Fruit fly (Drosophila melanogaster) whole organism, embryonic: Measurements from ENCODE around the gene ClC-c.

Source experiments
- B-H2 ChIP-seq: fragments of 200-800 bp; sonication (Bioruptor generic); optimal IDR thresholded peaks from 2 replicates; lab custom pipeline; 2018; ENCODE audit warnings: missing biosample characterization, mild to moderate bottlenecking, missing genetic modification characterization
- CG10979 ChIP-seq: fragments of 200-800 bp; sonication (Bioruptor generic); optimal IDR thresholded peaks from 2 replicates; lab custom pipeline; 2018; ENCODE audit warnings: missing biosample characterization, mild to moderate bottlenecking, missing genetic modification characterization, moderate library complexity
- CG11456 ChIP-seq: fragments of 200-800 bp; sonication (Bioruptor generic); IDR thresholded peaks from 3 replicates; pipeline ENCODE4 v1.3.6; 2022; ENCODE audit warnings: missing biosample characterization, missing genetic modification characterization
- CG12659 ChIP-seq: fragments of 200-800 bp; sonication (Bioruptor generic); optimal IDR thresholded peaks from 3 replicates; lab custom pipeline; 2017; ENCODE audit warnings: mild to moderate bottlenecking, missing biosample characterization, missing genetic modification reagents, missing genetic modification characterization
- CG13287 ChIP-seq: fragments of 200-800 bp; sonication (Bioruptor generic); IDR thresholded peaks from 2 replicates; pipeline ENCODE4 v1.3.6; 2022; ENCODE audit warnings: missing biosample characterization, missing genetic modification characterization; ENCODE audit not compliant: partially characterized antibody
- CG14014 ChIP-seq: fragments of 200-800 bp; sonication (Bioruptor generic); IDR thresholded peaks from 2 replicates; pipeline ENCODE4 v1.3.6; 2022; ENCODE audit warnings: missing biosample characterization, missing genetic modification characterization
- CG14710 ChIP-seq: fragments of 200-800 bp; sonication (Bioruptor generic); optimal IDR thresholded peaks from 3 replicates; lab custom pipeline; 2019; ENCODE audit warnings: missing biosample characterization, mild to moderate bottlenecking, missing genetic modification characterization, moderate library complexity
- CG1529 ChIP-seq: fragments of 200-800 bp; sonication (Bioruptor generic); optimal IDR thresholded peaks from 3 replicates; lab custom pipeline; 2018; ENCODE audit warnings: missing biosample characterization, missing genetic modification characterization
- CG16863 ChIP-seq: fragments of 200-800 bp; sonication (Bioruptor generic); optimal IDR thresholded peaks from 3 replicates; lab custom pipeline; 2016; ENCODE audit warnings: missing biosample characterization, missing genetic modification characterization
- CG17359 ChIP-seq: fragments of 200-800 bp; sonication (Bioruptor generic); optimal IDR thresholded peaks from 3 replicates; lab custom pipeline; 2018; ENCODE audit warnings: missing biosample characterization, mild to moderate bottlenecking, missing genetic modification characterization, moderate library complexity
- CG17612 ChIP-seq: fragments of 200-800 bp; sonication (Bioruptor generic); IDR thresholded peaks from 2 replicates; pipeline ENCODE4 v1.3.6; 2022; ENCODE audit warnings: missing biosample characterization, missing genetic modification characterization
- CG2129 ChIP-seq: fragments of 200-800 bp; sonication (Bioruptor generic); IDR thresholded peaks from 2 replicates; pipeline ENCODE4 v1.3.6; 2022; ENCODE audit warnings: missing biosample characterization, missing genetic modification characterization; ENCODE audit not compliant: partially characterized antibody
- CG2875 ChIP-seq: fragments of 200-800 bp; sonication (Bioruptor generic); optimal IDR thresholded peaks from 2 replicates; lab custom pipeline; 2017; ENCODE audit warnings: missing biosample characterization, mild to moderate bottlenecking, missing genetic modification characterization, missing genetic modification reagents
- CG30403 ChIP-seq: fragments of 200-800 bp; sonication (Bioruptor generic); optimal IDR thresholded peaks from 3 replicates; lab custom pipeline; 2016; ENCODE audit warnings: missing biosample characterization, missing genetic modification characterization
- CG3281 ChIP-seq: fragments of 200-800 bp; sonication (Bioruptor generic); optimal IDR thresholded peaks from 3 replicates; lab custom pipeline; 2017; ENCODE audit warnings: missing biosample characterization, mild to moderate bottlenecking, missing genetic modification characterization
- CG3726 ChIP-seq: fragments of 200-800 bp; sonication (Bioruptor generic); IDR thresholded peaks from 3 replicates; pipeline ENCODE4, ENCODE4 v1.3.6; 2022; ENCODE audit warnings: missing biosample characterization, missing genetic modification characterization
- CG4328 ChIP-seq: fragments of 200-800 bp; sonication (Bioruptor generic); optimal IDR thresholded peaks from 3 replicates; lab custom pipeline; 2017; ENCODE audit warnings: missing biosample characterization, missing genetic modification reagents, missing genetic modification characterization
- CG5245 ChIP-seq: fragments of 200-800 bp; sonication (Bioruptor generic); optimal IDR thresholded peaks from 3 replicates; lab custom pipeline; 2016; ENCODE audit warnings: missing biosample characterization, missing genetic modification characterization
- CG7372 ChIP-seq: fragments of 200-800 bp; sonication (Bioruptor generic); IDR thresholded peaks from 2 replicates; pipeline ENCODE4 v1.3.6; 2022; ENCODE audit warnings: missing biosample characterization, missing genetic modification characterization
- CG7928 ChIP-seq: fragments of 200-800 bp; sonication (Bioruptor generic); optimal IDR thresholded peaks from 2 replicates; lab custom pipeline; 2017; ENCODE audit warnings: missing biosample characterization, mild to moderate bottlenecking, missing genetic modification characterization
- Camta ChIP-seq: fragments of 200-800 bp; sonication (Bioruptor generic); optimal IDR thresholded peaks from 2 replicates; lab custom pipeline; 2016; ENCODE audit warnings: missing biosample characterization, missing genetic modification characterization
- CoRest ChIP-seq: fragments of 200-800 bp; sonication (Bioruptor generic); optimal IDR thresholded peaks from 3 replicates; lab custom pipeline; 2018; ENCODE audit warnings: missing biosample characterization, mild to moderate bottlenecking, missing genetic modification characterization, moderate library complexity
- Dip2 ChIP-seq: fragments of 200-800 bp; sonication (Bioruptor generic); IDR thresholded peaks from 2 replicates; pipeline ENCODE4 v1.3.6; 2022; ENCODE audit warnings: missing biosample characterization, missing genetic modification characterization
- H15 ChIP-seq: fragments of 200-800 bp; sonication (Bioruptor generic); IDR thresholded peaks from 3 replicates; pipeline ENCODE4 v1.3.6; 2022; ENCODE audit warnings: missing biosample characterization, missing genetic modification characterization
- Hey ChIP-seq: fragments of 200-800 bp; sonication (Bioruptor generic); optimal IDR thresholded peaks from 3 replicates; lab custom pipeline; 2018; ENCODE audit warnings: missing biosample characterization, mild to moderate bottlenecking, missing genetic modification characterization
- HmgD ChIP-seq: fragments of 200-800 bp; sonication (Bioruptor generic); optimal IDR thresholded peaks from 3 replicates; lab custom pipeline; 2016; ENCODE audit warnings: missing biosample characterization, missing genetic modification characterization
- Lpt ChIP-seq: fragments of >200 bp; optimal IDR thresholded peaks from 2 replicates; lab custom pipeline; 2018; ENCODE audit warnings: missing biosample characterization, missing genetic modification characterization
- Oaz ChIP-seq: fragments of 200-800 bp; sonication (Bioruptor generic); IDR thresholded peaks from 2 replicates; pipeline ENCODE4 v1.3.6; 2022; ENCODE audit warnings: missing biosample characterization, missing genetic modification characterization
- Rfx ChIP-seq: fragments of 200-800 bp; sonication (Bioruptor generic); IDR thresholded peaks from 2 replicates; pipeline ENCODE4 v1.3.6; 2022; ENCODE audit warnings: missing biosample characterization, missing genetic modification characterization
- bowl ChIP-seq: fragments of 200-800 bp; sonication (Bioruptor generic); IDR thresholded peaks from 2 replicates; pipeline ENCODE4 v1.3.6; 2022; ENCODE audit warnings: missing biosample characterization, missing genetic modification characterization
- danr ChIP-seq: fragments of 200-800 bp; sonication (Bioruptor generic); IDR thresholded peaks from 2 replicates; pipeline ENCODE4 v1.3.6; 2022; ENCODE audit warnings: missing biosample characterization, missing genetic modification characterization
- dm ChIP-seq: fragments of 200-800 bp; sonication (Bioruptor generic); optimal IDR thresholded peaks from 3 replicates; lab custom pipeline; 2016; ENCODE audit warnings: missing biosample characterization, missing genetic modification characterization
- dmrt11E ChIP-seq: fragments of 200-800 bp; sonication (Bioruptor generic); optimal IDR thresholded peaks from 3 replicates; lab custom pipeline; 2018; ENCODE audit warnings: missing biosample characterization, mild to moderate bottlenecking, missing genetic modification characterization, moderate library complexity
- grn ChIP-seq: fragments of 200-800 bp; sonication (Bioruptor generic); optimal IDR thresholded peaks from 3 replicates; lab custom pipeline; 2017; ENCODE audit warnings: missing biosample characterization, missing genetic modification characterization
- gro ChIP-seq: fragments of 200-800 bp; sonication (Bioruptor generic); optimal IDR thresholded peaks from 2 replicates; lab custom pipeline; 2016; ENCODE audit warnings: missing biosample characterization, missing genetic modification characterization
- gsb ChIP-seq: fragments of 200-800 bp; sonication (Bioruptor generic); IDR thresholded peaks from 2 replicates; pipeline ENCODE4 v1.3.6; 2022; ENCODE audit warnings: missing biosample characterization, missing genetic modification characterization
- gsb-n ChIP-seq: fragments of 200-800 bp; sonication (Bioruptor generic); optimal IDR thresholded peaks from 3 replicates; lab custom pipeline; 2018; ENCODE audit warnings: missing biosample characterization, mild to moderate bottlenecking, missing genetic modification characterization
- hb ChIP-seq: fragments of 200-800 bp; sonication (Bioruptor generic); IDR thresholded peaks from 3 replicates; pipeline ENCODE4 v1.3.6; 2022; ENCODE audit warnings: missing biosample characterization, missing genetic modification characterization; ENCODE audit not compliant: partially characterized antibody
- her ChIP-seq: fragments of 200-800 bp; sonication (Bioruptor generic); optimal IDR thresholded peaks from 2 replicates; lab custom pipeline; 2016; ENCODE audit warnings: missing biosample characterization, missing genetic modification characterization
- hkb ChIP-seq, 2 experiments: fragments of 200-800 bp in 1 of 2; fragments of >200 bp in 1 of 2; sonication (Bioruptor generic) in 1 of 2; IDR thresholded peaks in 1 of 2; optimal IDR thresholded peaks in 1 of 2; 2 replicates each; pipeline versions ENCODE4 v1.3.6 to Lab custom; 2017 to 2022; ENCODE audit warnings: missing biosample characterization in 1 of 2, missing genetic modification characterization in 1 of 2
- jigr1 ChIP-seq: fragments of 200-800 bp; sonication (Bioruptor generic); IDR thresholded peaks from 3 replicates; pipeline ENCODE4 v1.3.6; 2022; ENCODE audit warnings: missing biosample characterization, missing genetic modification characterization
- klu ChIP-seq: fragments of 200-800 bp; sonication (Bioruptor generic); IDR thresholded peaks from 2 replicates; pipeline ENCODE4 v1.3.6; 2022; ENCODE audit warnings: missing biosample characterization, missing genetic modification characterization
- pita ChIP-seq: fragments of 200-800 bp; sonication (Bioruptor generic); optimal IDR thresholded peaks from 2 replicates; lab custom pipeline; 2017; ENCODE audit warnings: missing biosample characterization, mild to moderate bottlenecking, missing genetic modification characterization
- psq ChIP-seq: fragments of 200-800 bp; sonication (Bioruptor generic); optimal IDR thresholded peaks from 2 replicates; lab custom pipeline; 2017; ENCODE audit warnings: missing biosample characterization, missing genetic modification characterization
- pum ChIP-seq: fragments of 200-800 bp; sonication (Bioruptor generic); optimal IDR thresholded peaks from 2 replicates; lab custom pipeline; 2016; ENCODE audit warnings: missing biosample characterization, missing genetic modification characterization
- sim ChIP-seq: fragments of 200-800 bp; sonication (Bioruptor generic); IDR thresholded peaks from 2 replicates; pipeline ENCODE4 v1.3.6; 2022; ENCODE audit warnings: missing biosample characterization, missing genetic modification characterization
- sob ChIP-seq: fragments of 200-800 bp; sonication (Bioruptor generic); IDR thresholded peaks from 2 replicates; pipeline ENCODE4 v1.3.6; 2022; ENCODE audit warnings: missing biosample characterization, missing genetic modification characterization
- sr ChIP-seq: fragments of 200-800 bp; sonication (Bioruptor generic); IDR thresholded peaks from 3 replicates; pipeline ENCODE4 v1.3.6; 2022; ENCODE audit warnings: missing biosample characterization, missing genetic modification characterization
- stc ChIP-seq: fragments of 200-800 bp; sonication (Bioruptor generic); IDR thresholded peaks from 2 replicates; pipeline ENCODE4 v1.3.6; 2022; ENCODE audit warnings: missing biosample characterization, missing genetic modification characterization
- unpg ChIP-seq: fragments of 200-800 bp; sonication (Bioruptor generic); optimal IDR thresholded peaks from 3 replicates; lab custom pipeline; 2018; ENCODE audit warnings: missing biosample characterization, mild to moderate bottlenecking, missing genetic modification characterization, moderate library complexity
- zen ChIP-seq: fragments of 200-800 bp; sonication (Bioruptor generic); optimal IDR thresholded peaks from 3 replicates; lab custom pipeline; 2018; ENCODE audit warnings: missing biosample characterization, mild to moderate bottlenecking, missing genetic modification characterization, moderate library complexity

ClC-c gene

dm6 chr3L:16046387-16047066 lies 43.7 kb upstream of the ClC-c start (continued):
- TF ChIP-seq klu (GFP tag; lab: Robert Waterston, UW) (no peak), CG11456 (GFP tag; lab: Robert Waterston, UW) (peak; percentile 46; the same call in 1 of the 3 replicates), Lpt (no peak), pum (GFP tag; lab: Kevin White, UChicago) (no peak), CG10979 (tag; lab: Kevin White, UChicago) (no peak), bowl (no peak), gsb (GFP tag; lab: Robert Waterston, UW) (no peak), CG7372 (GFP tag; lab: Robert Waterston, UW) (no peak), CoRest (no peak), sob (GFP tag; lab: Robert Waterston, UW) (peak; percentile 67; the same call in 1 of the 2 replicates), Oaz (GFP tag; lab: Robert Waterston, UW) (no peak), CG13287 (peak; percentile 10; the same call in 1 of the 2 replicates), CG16863 (GFP tag; lab: Kevin White, UChicago) (no peak), zen (tag; lab: Kevin White, UChicago) (no peak), HmgD (GFP tag; lab: Kevin White, UChicago) (no peak), CG5245 (GFP tag; lab: Kevin White, UChicago) (no peak), pita (GFP tag; lab: Kevin White, UChicago) (no peak), dm (GFP tag; lab: Kevin White, UChicago) (no peak), CG17612 (GFP tag; lab: Robert Waterston, UW) (no peak), unpg (GFP tag; lab: Kevin White, UChicago) (peak; percentile 10), CG7928 (GFP tag; lab: Kevin White, UChicago) (no peak), sim (GFP tag; lab: Robert Waterston, UW) (no peak), her (GFP tag; lab: Kevin White, UChicago) (no peak), danr (GFP tag; lab: Robert Waterston, UW) (no peak), CG3726 (GFP tag; lab: Robert Waterston, UW) (no peak), CG17359 (tag; lab: Kevin White, UChicago) (no peak), CG4328 (GFP tag; lab: Kevin White, UChicago) (peak; percentile 8), Rfx (GFP tag; lab: Robert Waterston, UW) (peak; percentile 63), gsb-n (tag; lab: Kevin White, UChicago) (peak; percentile 47), Camta (GFP tag; lab: Kevin White, UChicago) (no peak), hb (GFP tag; lab: Robert Waterston, UW) (no peak), Hey (no peak), H15 (GFP tag; lab: Robert Waterston, UW) (no peak), B-H2 (peak; percentile 76), CG14710 (tag; lab: Kevin White, UChicago) (no peak), sr (GFP tag; lab: Robert Waterston, UW) (no peak), CG30403 (GFP tag; lab: Kevin White, UChicago) (no peak), CG1529 (no peak), psq (GFP tag; lab: Kevin White, UChicago) (no peak), hkb (optimal IDR thresholded peaks at IDR 0.05; lab: Kevin White, UChicago) (no peak), hkb (GFP tag; IDR thresholded peaks at IDR 0.05; lab: Robert Waterston, UW) (no peak; the same call in 1 of the 2 replicates), stc (no peak), grn (GFP tag; lab: Kevin White, UChicago) (no peak), Dip2 (GFP tag; lab: Robert Waterston, UW) (no peak), dmrt11E (tag; lab: Kevin White, UChicago) (no peak), CG3281 (GFP tag; lab: Kevin White, UChicago) (no peak), gro (GFP tag; lab: Kevin White, UChicago) (peak; percentile 46), CG2875 (GFP tag; lab: Kevin White, UChicago) (peak; percentile 5), CG14014 (GFP tag; lab: Robert Waterston, UW) (peak; percentile 53; the same call in 1 of the 2 replicates), jigr1 (GFP tag; lab: Robert Waterston, UW) (no peak), CG2129 (GFP tag; lab: Robert Waterston, UW) (no peak), CG12659 (GFP tag; lab: Kevin White, UChicago) (no peak)
